Worm (Caenorhabditis elegans) whole organism, L1 larva: ENCODE results near the gene bca-1.

Source experiments
- aly-2 ChIP-seq: fragments of 150-350 bp; optimal IDR thresholded peaks from 2 replicates; lab custom pipeline; 2014; ENCODE audit warnings: missing biosample characterization, missing genetic modification characterization
- isw-1 ChIP-seq: fragments of 200-800 bp; sonication (Bioruptor generic); IDR thresholded peaks from 2 replicates; pipeline ENCODE4 v1.3.6; 2022; ENCODE audit warnings: missing genetic modification characterization, missing compliant biosample characterization
- nhr-47 ChIP-seq: sonication (generic microtip); optimal IDR thresholded peaks from 2 replicates; lab custom pipeline; 2016; ENCODE audit warnings: mild to moderate bottlenecking, missing genetic modification characterization, moderate library complexity, missing compliant biosample characterization
- nhr-85 ChIP-seq: sonication (generic microtip); peaks from one replicate; lab custom pipeline; 2016; ENCODE audit warnings: missing genetic modification characterization, inconsistent platforms, missing compliant biosample characterization
- rnt-1 ChIP-seq: sonication (generic microtip); optimal IDR thresholded peaks from 2 replicates; lab custom pipeline; 2016; ENCODE audit warnings: mild to moderate bottlenecking, missing genetic modification characterization, moderate library complexity, missing compliant biosample characterization
- unc-130 ChIP-seq: fragments of 150-350 bp; optimal IDR thresholded peaks from 2 replicates; lab custom pipeline; 2017; ENCODE audit warnings: missing biosample characterization, missing genetic modification characterization, inconsistent platforms

ce11 chrX:6235443-6235842, 30.9 kb upstream of the bca-1 start, which contains the start of gene hsp-43:
- TF ChIP-seq nhr-85 (tag; lab: Kevin White, UChicago) (no peak), isw-1 (GFP tag; lab: Robert Waterston, UW) (no peak), aly-2 (tag; lab: Kevin White, UChicago) (no peak), unc-130 (tag; lab: Kevin White, UChicago) (no peak), rnt-1 (tag; lab: Kevin White, UChicago) (no peak), nhr-47 (tag; lab: Kevin White, UChicago) (no peak)
